Worm (Caenorhabditis elegans): Measurements from ENCODE around the gene cutl-5.

Gene cutl-5

DNA sequence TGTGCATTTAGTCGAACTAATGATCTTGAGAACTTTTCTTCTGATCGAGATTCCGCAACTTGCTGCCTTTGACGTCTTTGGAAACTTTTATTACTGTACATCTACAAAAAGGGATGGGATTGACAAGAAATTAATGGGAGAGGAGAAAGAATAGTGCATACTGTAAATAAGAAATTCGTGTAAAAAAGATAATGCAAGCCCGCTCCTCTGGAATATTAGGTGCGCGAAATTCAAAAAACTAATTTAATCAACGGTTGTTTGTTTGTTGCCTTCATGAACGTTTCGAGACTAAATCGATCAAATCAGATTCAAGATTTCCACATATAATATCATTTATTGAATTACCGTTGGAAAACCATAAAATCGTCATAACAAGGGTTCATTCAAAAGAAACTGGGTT is 45.8 kb downstream of the cutl-5 start, which contains the start of gene him-14 (continued):
- TF ChIP-seq sdz-38 (tag; optimal IDR thresholded peaks at IDR 0.05) (no peak), sptf-2 (GFP tag; optimal IDR thresholded peaks at IDR 0.05) (no peak), die-1 (tag; optimal IDR thresholded peaks at IDR 0.05) (no peak), nhr-90 (tag; optimal IDR thresholded peaks at IDR 0.05) (no peak), F55B11.4 (tag; optimal IDR thresholded peaks at IDR 0.05; ENCODE audit: borderline replicate concordance, insufficient read depth) (no peak), T07F8.4 (tag; optimal IDR thresholded peaks at IDR 0.05) (no peak), attf-5 (GFP tag; optimal IDR thresholded peaks at IDR 0.05) (no peak)

DNA sequence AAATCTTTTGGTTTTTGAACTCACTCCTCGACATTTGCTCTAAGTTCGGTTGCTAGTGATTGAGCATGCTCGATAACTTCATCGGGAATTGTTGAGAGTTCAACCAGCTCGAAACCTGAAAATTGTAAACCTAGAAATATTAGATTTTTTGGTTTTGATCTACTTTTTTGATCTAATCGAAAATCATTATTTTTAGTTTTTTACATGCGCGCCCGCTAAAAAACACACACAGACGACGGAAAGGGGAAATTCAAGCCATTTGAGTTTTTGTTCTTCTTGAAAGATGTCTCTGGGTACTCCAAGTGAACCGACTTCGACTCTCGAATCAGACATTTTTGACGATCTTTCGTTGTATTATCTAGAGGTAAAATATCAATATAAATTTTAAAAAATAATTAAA is 50.3 kb downstream of the cutl-5 start, which contains the start of gene nos-2:
Gene nos-2, plus strand, starts transcription at position 228 of the 400 bp plus-strand sequence.
- TF ChIP-seq ceh-40 (GFP tag; IDR thresholded peaks at IDR 0.05) (no peak), lsy-27 (tag; optimal IDR thresholded peaks at IDR 0.05; ENCODE audit: borderline replicate concordance, insufficient read depth) (no peak), ztf-18 (tag; optimal IDR thresholded peaks at IDR 0.05) (no peak), madf-6 (GFP tag; IDR thresholded peaks at IDR 0.05) (peak; percentile 85), nfya-1 (tag; optimal IDR thresholded peaks at IDR 0.05; ENCODE audit: borderline replicate concordance, insufficient read depth) (no peak), fkh-3 (tag; optimal IDR thresholded peaks at IDR 0.05) (no peak), Y53F4B.3 (GFP tag; IDR thresholded peaks at IDR 0.05) (no peak), xnd-1 (tag; optimal IDR thresholded peaks at IDR 0.05) (peak; percentile 60), F49E8.2 (tag; optimal IDR thresholded peaks at IDR 0.05; ENCODE audit: insufficient read depth) (no peak), efl-1 (GFP tag; optimal IDR thresholded peaks at IDR 0.05) (peak; percentile 79), tbp1 (GFP tag; optimal IDR thresholded peaks at IDR 0.05) (no peak), pbrm-1 (GFP tag; IDR thresholded peaks at IDR 0.05) (no peak), ztf-28 (GFP tag; IDR thresholded peaks at IDR 0.05) (no peak), ekl-4 (GFP tag; IDR thresholded peaks at IDR 0.05) (no peak), C06A6.2 (GFP tag; conservative IDR thresholded peaks at IDR 0.05) (no peak), let-607 (tag; optimal IDR thresholded peaks at IDR 0.05) (no peak), ccch-3 (GFP tag; optimal IDR thresholded peaks at IDR 0.05) (no peak), sdz-38 (tag; optimal IDR thresholded peaks at IDR 0.05) (no peak), ztf-3 (GFP tag; optimal IDR thresholded peaks at IDR 0.05) (no peak), akir-1 (GFP tag; optimal IDR thresholded peaks at IDR 0.05) (no peak), F10E7.11 (tag; optimal IDR thresholded peaks at IDR 0.05) (no peak), ceh-58 (GFP tag; IDR thresholded peaks at IDR 0.05) (no peak), cebp-2 (GFP tag; IDR thresholded peaks at IDR 0.05) (no peak), madf-8 (GFP tag; conservative IDR thresholded peaks at IDR 0.05) (peak; percentile 65), hmg-20 (GFP tag; IDR thresholded peaks at IDR 0.05) (no peak), Y56A3A.18 (GFP tag; IDR thresholded peaks at IDR 0.05) (no peak), gei-17 (GFP tag; optimal IDR thresholded peaks at IDR 0.05) (no peak), nhr-120 (GFP tag; IDR thresholded peaks at IDR 0.05) (no peak), pha-4 (tag; optimal IDR thresholded peaks at IDR 0.05) (no peak), ZK185.1 (tag; optimal IDR thresholded peaks at IDR 0.05; ENCODE audit: poor library complexity, severe bottlenecking) (no peak), repo-1 (tag; optimal IDR thresholded peaks at IDR 0.05) (no peak), ets-4 (GFP tag; optimal IDR thresholded peaks at IDR 0.05) (no peak), him-1 (tag; optimal IDR thresholded peaks at IDR 0.05) (no peak), lin-35 (GFP tag; optimal IDR thresholded peaks at IDR 0.05) (no peak), dpl-1 (GFP tag; optimal IDR thresholded peaks at IDR 0.05) (peak; percentile 32), lsl-1 (GFP tag; optimal IDR thresholded peaks at IDR 0.05) (peak; percentile 30), atf-7 (tag; optimal IDR thresholded peaks at IDR 0.05) (no peak), K12H6.12 (tag; optimal IDR thresholded peaks at IDR 0.05) (no peak), rec-8 (tag; optimal IDR thresholded peaks at IDR 0.05) (no peak), T07F8.4 (tag; optimal IDR thresholded peaks at IDR 0.05) (no peak), rcor-1 (GFP tag; IDR thresholded peaks at IDR 0.05) (no peak), mxl-1 (tag; optimal IDR thresholded peaks at IDR 0.05) (no peak)
